Worm (Caenorhabditis elegans): ENCODE data around the gene fbxa-7.

The fbxa-7 gene

DNA sequence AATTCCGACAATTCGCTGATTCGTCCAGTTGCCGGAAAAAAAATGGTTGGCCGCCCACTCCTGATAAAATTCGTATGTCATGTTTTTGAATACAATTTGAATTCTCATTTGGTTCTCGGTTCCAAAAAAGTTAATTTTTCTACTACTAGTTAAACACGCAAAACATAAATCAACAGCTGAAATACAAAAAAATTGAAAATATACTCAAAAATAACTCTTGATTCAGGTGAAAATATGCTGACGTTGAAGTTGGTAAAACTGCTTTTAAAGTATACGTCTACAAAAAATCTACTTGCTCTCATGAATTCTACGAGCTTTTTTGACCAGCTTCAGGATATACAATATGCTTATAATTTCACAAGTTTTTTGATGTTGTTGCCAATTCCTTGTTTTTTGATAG lies 10.8 kb downstream of the fbxa-7 start, which contains the start of gene srz-56:
Gene srz-56 (plus strand): TSS at position 301 of the 400 bp plus-strand sequence.
- TF ChIP-seq skn-1 (tag; optimal IDR thresholded peaks at IDR 0.05) (no peak), hmg-11 (tag; optimal IDR thresholded peaks at IDR 0.05) (no peak), nhr-76 (tag; optimal IDR thresholded peaks at IDR 0.05) (no peak), mdl-1 (tag; optimal IDR thresholded peaks at IDR 0.05) (no peak), aly-2 (tag; optimal IDR thresholded peaks at IDR 0.05) (no peak), R02D3.7 (tag; optimal IDR thresholded peaks at IDR 0.05) (no peak), ceh-16 (tag; optimal IDR thresholded peaks at IDR 0.05) (no peak)

DNA sequence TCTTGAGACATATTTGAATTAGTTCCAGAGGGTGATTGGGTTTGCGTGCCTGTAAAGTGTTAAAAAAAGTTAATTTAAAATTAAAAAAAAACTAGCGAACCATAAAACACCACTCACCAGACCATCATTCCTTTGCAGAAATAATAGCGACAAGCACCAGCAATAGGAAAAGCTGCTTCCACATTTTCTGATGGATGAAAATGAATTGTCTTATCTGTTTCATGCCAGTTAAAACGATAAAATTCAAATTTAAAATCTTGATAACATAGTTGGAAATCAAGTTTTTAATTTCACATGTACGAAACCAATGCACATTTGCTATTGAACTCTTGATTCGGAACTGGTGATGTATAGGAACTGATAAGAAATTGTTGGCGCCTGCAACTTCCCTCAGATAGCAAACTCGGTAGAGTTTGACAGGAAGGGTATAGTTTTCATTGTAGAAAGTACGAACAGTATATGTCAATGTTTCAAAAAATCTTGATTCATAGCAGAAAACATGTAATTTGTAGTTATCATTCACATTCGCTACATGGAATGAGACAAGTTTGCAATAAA lies 11.6 kb downstream of the fbxa-7 start, which contains the start of gene C39B5.10:
Gene C39B5.10 (minus strand): TSS at position 51 of the 558 bp plus-strand sequence.
- no peak for TF ChIP-seq ama-1 (optimal IDR thresholded peaks at IDR 0.05)
- peak; percentile 79 for TF ChIP-seq pqm-1 (tag; optimal IDR thresholded peaks at IDR 0.05)
- no peak for TF ChIP-seq egl-5 (tag; optimal IDR thresholded peaks at IDR 0.05)
- no peak for TF ChIP-seq ceh-9 (tag; optimal IDR thresholded peaks at IDR 0.05)
- peak; percentile 93 for TF ChIP-seq elt-2 (tag; optimal IDR thresholded peaks at IDR 0.05)
- no peak for TF ChIP-seq ztf-11 (tag; optimal IDR thresholded peaks at IDR 0.05)
- TF ChIP-seq ceh-28 (tag; optimal IDR thresholded peaks at IDR 0.05) = no peak
- TF ChIP-seq elt-1 (tag; optimal IDR thresholded peaks at IDR 0.05) = no peak
- peak; percentile 35 for TF ChIP-seq jun-1 (tag; optimal IDR thresholded peaks at IDR 0.05)

DNA sequence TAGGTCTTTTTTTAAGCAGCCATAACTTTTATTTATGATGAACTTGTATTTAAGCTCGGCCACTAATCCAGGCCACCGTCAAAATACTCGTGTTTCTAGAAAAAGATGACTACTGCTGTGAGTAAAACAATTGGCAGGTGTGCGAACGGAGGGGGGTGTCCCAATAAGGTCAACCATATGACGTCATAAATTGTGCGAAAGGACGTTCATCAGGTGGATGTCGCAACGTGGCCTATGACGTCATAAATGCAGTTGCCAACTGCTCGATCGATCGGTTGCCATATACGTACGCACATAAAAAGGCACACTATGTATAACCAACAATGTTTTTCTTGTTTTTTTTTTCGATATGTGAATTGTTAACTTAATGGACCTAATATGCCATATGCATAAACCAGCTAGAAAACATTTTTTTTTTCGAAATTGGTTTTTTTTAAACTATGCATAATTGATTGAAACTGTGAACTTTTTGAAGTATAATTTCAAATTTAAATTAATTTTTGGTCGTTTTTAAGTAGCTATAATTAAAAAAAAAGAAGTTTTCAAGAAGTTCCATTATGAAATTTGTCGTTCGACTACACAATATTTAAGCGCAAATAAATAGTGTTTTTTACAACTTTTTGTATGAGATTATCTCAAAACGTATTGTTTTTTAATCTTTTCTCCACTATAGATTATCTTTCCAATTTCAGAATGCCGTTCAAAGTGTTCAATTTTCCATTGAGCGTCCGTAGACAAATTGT lies 16.9 kb downstream of the fbxa-7 start, which contains the start of gene C39B5.2:
Gene C39B5.2 (plus strand): TSS at position 693 of the 743 bp plus-strand sequence.
- TF ChIP-seq tbx-2 (tag; optimal IDR thresholded peaks at IDR 0.05) (no peak), egl-5 (tag; optimal IDR thresholded peaks at IDR 0.05) (no peak), egl-27 (tag; optimal IDR thresholded peaks at IDR 0.05) (no peak)

DNA sequence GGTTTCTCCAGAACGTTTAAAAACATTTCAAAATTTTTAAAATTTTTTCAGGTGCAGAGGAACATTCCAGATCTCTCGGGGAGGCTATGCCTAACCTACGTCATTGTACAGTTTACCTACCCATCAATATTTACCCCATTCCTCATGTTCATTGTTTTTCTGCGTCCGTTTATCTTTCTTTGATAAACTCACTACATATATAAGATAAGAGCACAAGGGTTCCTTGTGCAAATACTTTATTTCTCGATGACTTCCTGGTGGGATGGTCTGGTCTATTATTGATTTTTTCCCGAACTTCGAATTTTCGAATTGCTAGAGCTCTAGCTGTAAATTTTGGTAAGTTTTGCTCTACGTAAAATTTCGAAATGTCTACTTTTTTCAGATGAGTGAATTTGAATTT lies 17.8 kb downstream of the fbxa-7 start:
- no peak for TF ChIP-seq jun-1 (tag; optimal IDR thresholded peaks at IDR 0.05)
- peak; percentile 61 for TF ChIP-seq pha-4 (tag; optimal IDR thresholded peaks at IDR 0.05)

DNA sequence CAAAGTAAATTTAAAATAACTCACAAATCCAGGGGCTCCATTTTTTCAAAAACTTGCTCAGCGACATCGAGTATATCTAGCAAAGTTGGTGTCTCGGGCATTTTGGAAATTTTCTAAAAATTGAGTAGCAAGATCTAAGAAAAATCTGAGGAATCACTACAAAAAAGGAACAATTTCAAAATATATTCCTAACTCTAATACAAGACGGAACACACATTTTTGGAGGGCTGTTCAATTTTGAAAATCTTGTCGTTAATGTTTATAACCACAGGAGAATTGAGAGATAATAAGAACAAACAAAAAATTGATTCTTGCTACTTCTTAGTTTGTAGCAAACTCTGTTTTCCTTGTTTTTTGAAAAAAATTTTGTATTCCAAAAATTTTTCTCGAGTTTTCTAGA lies 18.9 kb downstream of the fbxa-7 start, which contains the start of gene fbxa-47:
Gene fbxa-47 (minus strand): TSS at position 101 of the 400 bp plus-strand sequence.
- TF ChIP-seq elt-1 (tag; optimal IDR thresholded peaks at IDR 0.05) = no peak
- TF ChIP-seq nfya-1 (tag; optimal IDR thresholded peaks at IDR 0.05; ENCODE audit: insufficient read depth) = no peak
- no peak for TF ChIP-seq hmg-11 (tag; optimal IDR thresholded peaks at IDR 0.05)
- TF ChIP-seq ZK546.5 (tag; optimal IDR thresholded peaks at IDR 0.05) = no peak
- no peak for TF ChIP-seq elt-2 (tag; optimal IDR thresholded peaks at IDR 0.05)
- no peak for TF ChIP-seq fkh-2 (tag; optimal IDR thresholded peaks at IDR 0.05)

DNA sequence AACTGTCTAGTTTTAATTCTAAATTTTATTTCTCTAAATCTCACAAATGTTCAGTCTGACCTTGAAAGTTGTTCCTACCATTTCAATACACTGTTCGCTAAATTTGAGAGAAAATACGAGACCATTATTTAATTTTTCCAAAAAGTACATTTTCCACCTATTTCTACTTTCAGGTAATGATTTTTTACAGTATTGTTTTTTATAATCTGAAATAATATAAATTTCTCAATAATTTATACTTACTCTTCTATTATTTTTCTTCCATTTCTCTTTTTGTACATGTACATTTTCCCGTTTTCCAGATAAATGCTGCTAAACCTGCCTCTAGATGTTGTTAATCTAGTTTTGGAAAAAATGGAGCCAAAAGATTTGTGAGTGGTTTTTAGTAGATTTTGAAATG lies 23.8 kb downstream of the fbxa-7 start, which contains the start of gene fbxa-62:
Gene fbxa-62 (plus strand): TSS at position 301 of the 400 bp plus-strand sequence.
- no peak for TF ChIP-seq unc-39 (tag; optimal IDR thresholded peaks at IDR 0.05)
- no peak for TF ChIP-seq lin-39 (tag; optimal IDR thresholded peaks at IDR 0.05)
- TF ChIP-seq ceh-82 (tag; optimal IDR thresholded peaks at IDR 0.05) = no peak
- no peak for TF ChIP-seq nhr-43 (tag; optimal IDR thresholded peaks at IDR 0.05; ENCODE audit: poor library complexity, severe bottlenecking)
- no peak for TF ChIP-seq ceh-16 (tag; optimal IDR thresholded peaks at IDR 0.05)
- no peak for TF ChIP-seq nhr-67 (tag; optimal IDR thresholded peaks at IDR 0.05)
- TF ChIP-seq sea-2 (GFP tag; optimal IDR thresholded peaks at IDR 0.05) = no peak
- TF ChIP-seq tbx-2 (tag; optimal IDR thresholded peaks at IDR 0.05) = no peak
- no peak for TF ChIP-seq snpc-4 (tag; optimal IDR thresholded peaks at IDR 0.05)
- TF ChIP-seq skn-1 (tag; optimal IDR thresholded peaks at IDR 0.05) = no peak
- no peak for TF ChIP-seq unc-62 (GFP tag; optimal IDR thresholded peaks at IDR 0.05)
- TF ChIP-seq egl-27 (tag; optimal IDR thresholded peaks at IDR 0.05) = no peak
- no peak for TF ChIP-seq nhr-77 (tag; optimal IDR thresholded peaks at IDR 0.05)
- no peak for TF ChIP-seq aly-2 (tag; optimal IDR thresholded peaks at IDR 0.05)
- no peak for TF ChIP-seq ztf-4 (tag; optimal IDR thresholded peaks at IDR 0.05)
